Fruit fly (Drosophila melanogaster): ENCODE results near the gene mub.

Gene mub

dm6 chr3L:21892699-21893098 is 48.1 kb downstream of the mub start:
- TF ChIP-seq Hr83 (GFP tag; optimal IDR thresholded peaks at IDR 0.05; ENCODE audit: poor library complexity, severe bottlenecking), result no peak
- TF ChIP-seq foxo (GFP tag; optimal IDR thresholded peaks at IDR 0.05), result no peak
- no peak for TF ChIP-seq Vsx2 (GFP tag; optimal IDR thresholded peaks at IDR 0.05; ENCODE audit: partially characterized antibody)
- TF ChIP-seq h (GFP tag; optimal IDR thresholded peaks at IDR 0.05), result no peak
- TF ChIP-seq Rel (GFP tag; optimal IDR thresholded peaks at IDR 0.05), result no peak
- no peak for TF ChIP-seq Rel (tag; optimal IDR thresholded peaks at IDR 0.05)
- TF ChIP-seq CG9705 (GFP tag; optimal IDR thresholded peaks at IDR 0.05), result no peak
- TF ChIP-seq dsf (GFP tag; optimal IDR thresholded peaks at IDR 0.05; ENCODE audit: borderline replicate concordance), result no peak
- no peak for TF ChIP-seq OdsH (GFP tag; optimal IDR thresholded peaks at IDR 0.05)
- TF ChIP-seq woc (GFP tag; optimal IDR thresholded peaks at IDR 0.05), result no peak
- no peak for TF ChIP-seq lola (GFP tag; optimal IDR thresholded peaks at IDR 0.05)
- no peak for TF ChIP-seq Dif (GFP tag; optimal IDR thresholded peaks at IDR 0.05; ENCODE audit: partially characterized antibody)
- TF ChIP-seq sage (GFP tag; optimal IDR thresholded peaks at IDR 0.05), result no peak
- TF ChIP-seq GATAd (GFP tag; optimal IDR thresholded peaks at IDR 0.05), result no peak
- TF ChIP-seq dl (GFP tag; optimal IDR thresholded peaks at IDR 0.05; ENCODE audit: insufficient read depth in 1 of 2, partially characterized antibody in 2 of 2), result no peak
- TF ChIP-seq brk (GFP tag; optimal IDR thresholded peaks at IDR 0.05), result no peak
- TF ChIP-seq sv (GFP tag; optimal IDR thresholded peaks at IDR 0.05), result no peak
- TF ChIP-seq Dfd (GFP tag; optimal IDR thresholded peaks at IDR 0.05), result no peak
- no peak for TF ChIP-seq Hnf4 (GFP tag; optimal IDR thresholded peaks at IDR 0.05)

dm6 chr3L:21893697-21894099 is 49.1 kb downstream of the mub start:
- TF ChIP-seq Jra (GFP tag; optimal IDR thresholded peaks at IDR 0.05) (no peak), Mio (GFP tag; optimal IDR thresholded peaks at IDR 0.05) (no peak), CrebA (GFP tag; optimal IDR thresholded peaks at IDR 0.05; ENCODE audit: borderline replicate concordance) (no peak), rgr (GFP tag; optimal IDR thresholded peaks at IDR 0.05) (peak; percentile 7), Abd-B (GFP tag; optimal IDR thresholded peaks at IDR 0.05) (no peak), CG32264 (GFP tag; optimal IDR thresholded peaks at IDR 0.05) (no peak), psq (GFP tag; optimal IDR thresholded peaks at IDR 0.05) (no peak), tai (GFP tag; optimal IDR thresholded peaks at IDR 0.05) (no peak), brk (GFP tag; optimal IDR thresholded peaks at IDR 0.05) (no peak), Rel (GFP tag; optimal IDR thresholded peaks at IDR 0.05) (no peak), Rel (tag; optimal IDR thresholded peaks at IDR 0.05) (peak; percentile 75), dmrt93B (GFP tag; optimal IDR thresholded peaks at IDR 0.05) (no peak), N (GFP tag; optimal IDR thresholded peaks at IDR 0.05) (no peak)

- TF ChIP-seq Rel (GFP tag; optimal IDR thresholded peaks at IDR 0.05) (no peak), Rel (tag; optimal IDR thresholded peaks at IDR 0.05) (no peak), Hr83 (GFP tag; optimal IDR thresholded peaks at IDR 0.05; ENCODE audit: poor library complexity, severe bottlenecking) (no peak), Vsx2 (GFP tag; optimal IDR thresholded peaks at IDR 0.05; ENCODE audit: partially characterized antibody) (no peak), Hnf4 (GFP tag; optimal IDR thresholded peaks at IDR 0.05) (no peak), dmrt93B (GFP tag; optimal IDR thresholded peaks at IDR 0.05) (no peak), usp (GFP tag; optimal IDR thresholded peaks at IDR 0.05) (no peak), jim (GFP tag; optimal IDR thresholded peaks at IDR 0.05) (no peak), Myc (optimal IDR thresholded peaks at IDR 0.05) (no peak), HLH106 (tag; optimal IDR thresholded peaks at IDR 0.05) (no peak)
Observed at dm6 chr3L:21894100-21894499, 49.5 kb downstream of the mub start.

dm6 chr3L:21894774-21895173 is 50.2 kb downstream of the mub start:
- TF ChIP-seq br (GFP tag; optimal IDR thresholded peaks at IDR 0.05) (peak; percentile 39), Rel (GFP tag; optimal IDR thresholded peaks at IDR 0.05) (no peak), Rel (tag; optimal IDR thresholded peaks at IDR 0.05) (peak; percentile 96), Sp1 (GFP tag; optimal IDR thresholded peaks at IDR 0.05) (peak; percentile 9), Hnf4 (GFP tag; optimal IDR thresholded peaks at IDR 0.05) (peak; percentile 62), psq (GFP tag; optimal IDR thresholded peaks at IDR 0.05) (peak; percentile 48), Jra (GFP tag; optimal IDR thresholded peaks at IDR 0.05) (no peak)

Data from whole organism, wandering third instar larva.